Worm (Caenorhabditis elegans): ENCODE results near the gene F52C6.3.

DNA sequence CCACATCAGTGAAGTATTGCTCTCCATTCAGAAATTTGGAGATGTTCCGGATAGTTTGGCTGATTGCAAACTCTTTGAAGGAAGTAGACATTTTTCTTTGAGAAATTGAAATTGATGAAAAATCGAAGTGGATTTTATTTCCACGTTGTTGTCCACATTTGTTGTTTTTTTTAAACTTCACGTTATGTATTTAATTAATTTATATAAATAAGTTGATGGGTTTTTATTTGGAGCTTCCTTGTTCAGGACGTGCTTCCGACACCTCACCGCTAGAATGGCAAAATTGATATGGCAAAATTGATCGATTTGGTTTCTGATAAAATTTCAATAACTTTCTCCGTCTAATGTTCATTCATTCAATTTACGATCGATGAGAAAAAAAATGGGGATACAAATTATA, 21.9 kb downstream of the F52C6.3 start, which contains the start of gene math-48:
- TF ChIP-seq sea-2 (GFP tag; optimal IDR thresholded peaks at IDR 0.05), result no peak
- TF ChIP-seq nhr-77 (tag; optimal IDR thresholded peaks at IDR 0.05), result no peak
- no peak for TF ChIP-seq mml-1 (tag; optimal IDR thresholded peaks at IDR 0.05)
- no peak for TF ChIP-seq nhr-12 (tag; optimal IDR thresholded peaks at IDR 0.05)
- no peak for TF ChIP-seq unc-39 (tag; optimal IDR thresholded peaks at IDR 0.05)
